Fruit fly (Drosophila melanogaster): ENCODE results near the gene Snx21.

DNA sequence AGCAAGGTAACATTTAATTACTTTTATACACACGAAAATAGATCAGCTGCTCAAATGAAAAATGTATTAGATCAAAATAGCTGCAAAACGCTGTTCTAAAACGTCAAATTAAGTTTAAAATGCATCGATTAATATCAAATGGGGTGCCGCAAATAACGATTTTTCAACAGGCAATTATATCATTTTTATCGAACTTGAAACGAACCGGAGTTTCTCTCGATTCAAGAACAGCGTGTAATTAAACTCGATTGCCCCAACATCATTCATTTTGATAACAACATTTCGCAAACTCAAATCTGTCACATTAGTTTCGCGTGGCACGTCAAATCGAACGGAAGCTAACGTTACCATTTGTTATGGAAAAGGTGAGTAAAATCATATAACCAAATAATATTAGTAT is 40.1 kb downstream of the Snx21 start, which contains the start of gene CG31689:
- TF ChIP-seq ttk (optimal IDR thresholded peaks at IDR 0.05) = no peak
- no peak for TF ChIP-seq insv (optimal IDR thresholded peaks at IDR 0.05)
- no peak for TF ChIP-seq Sin3A (optimal IDR thresholded peaks at IDR 0.05)
- no peak for TF ChIP-seq psq (optimal IDR thresholded peaks at IDR 0.05)
